1 fruit fly cellular context compared by ENCODE assay signal in the genomic region with DNA sequence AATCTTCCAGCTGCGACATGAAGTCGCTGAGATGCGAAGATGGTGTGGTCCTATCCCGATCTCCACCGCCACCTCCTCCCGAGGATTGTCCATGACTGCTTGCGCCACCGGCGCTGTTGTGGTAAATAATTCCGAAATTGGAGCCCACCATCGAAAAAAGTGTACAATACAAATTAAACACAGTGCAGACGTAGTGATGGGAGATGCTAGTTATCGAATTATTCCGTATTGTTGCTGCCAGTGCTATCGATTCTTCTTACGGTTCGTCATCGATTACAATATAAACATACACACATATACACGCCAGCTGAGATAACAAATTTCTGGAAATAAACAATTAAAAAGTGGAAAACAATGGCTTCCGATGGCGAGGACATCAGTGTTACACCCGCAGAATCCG.
TF ChIP-seq lines count a peak whose summit lies in the region.

A gene (minus strand): TSS at position 219 of the 400 bp plus-strand sequence.
A gene (plus strand): TSS at position 264 of the 400 bp plus-strand sequence.

TF ChIP-seq in whole organism, embryonic, 481 proteins besides CTCF, POLR2A, EP300 and RAD21 (continued from another document and continues in another):
- TF ChIP-seq CG3847 (GFP tag; IDR thresholded peaks at IDR 0.05; lab: Robert Waterston, UW) = no peak
- no peak for TF ChIP-seq Hmx (GFP tag; optimal IDR thresholded peaks at IDR 0.05; lab: Kevin White, UChicago)
- no peak for TF ChIP-seq Oaz (GFP tag; IDR thresholded peaks at IDR 0.05; lab: Robert Waterston, UW)
- TF ChIP-seq Hmr (GFP tag; optimal IDR thresholded peaks at IDR 0.05; lab: Kevin White, UChicago) = no peak
- no peak for TF ChIP-seq Poxn (GFP tag; IDR thresholded peaks at IDR 0.05; lab: Robert Waterston, UW)
- TF ChIP-seq CG17361 (GFP tag; IDR thresholded peaks at IDR 0.05; lab: Robert Waterston, UW) = no peak
- no peak for TF ChIP-seq CG4404 (GFP tag; IDR thresholded peaks at IDR 0.05; lab: Robert Waterston, UW)
- no peak for TF ChIP-seq CG11695 (GFP tag; IDR thresholded peaks at IDR 0.05; lab: Robert Waterston, UW)
- no peak for TF ChIP-seq fd3F (GFP tag; optimal IDR thresholded peaks at IDR 0.05; lab: Kevin White, UChicago)
- TF ChIP-seq mirr (GFP tag; optimal IDR thresholded peaks at IDR 0.05; lab: Kevin White, UChicago) = peak; percentile 47
- TF ChIP-seq gsb-n (tag; optimal IDR thresholded peaks at IDR 0.05; lab: Kevin White, UChicago) = no peak
- TF ChIP-seq Nf-YB (GFP tag; optimal IDR thresholded peaks at IDR 0.05; lab: Kevin White, UChicago) = no peak
- TF ChIP-seq pho (GFP tag; optimal IDR thresholded peaks at IDR 0.05; lab: Kevin White, UChicago) = no peak
- TF ChIP-seq Antp (GFP tag; optimal IDR thresholded peaks at IDR 0.05; lab: Kevin White, UChicago) = no peak
- no peak for TF ChIP-seq CG10431 (GFP tag; optimal IDR thresholded peaks at IDR 0.05; lab: Kevin White, UChicago)
- no peak for TF ChIP-seq org-1 (GFP tag; optimal IDR thresholded peaks at IDR 0.05; lab: Kevin White, UChicago)
- no peak for TF ChIP-seq Rx (GFP tag; IDR thresholded peaks at IDR 0.05; lab: Robert Waterston, UW)
- TF ChIP-seq sc (optimal IDR thresholded peaks at IDR 0.05; lab: Kevin White, UChicago) = no peak
- no peak for TF ChIP-seq sc (GFP tag; optimal IDR thresholded peaks at IDR 0.05; lab: Kevin White, UChicago)
- no peak for TF ChIP-seq Hr3 (GFP tag; optimal IDR thresholded peaks at IDR 0.05; lab: Kevin White, UChicago)
- no peak for TF ChIP-seq slp2 (GFP tag; optimal IDR thresholded peaks at IDR 0.05; lab: Kevin White, UChicago)
- TF ChIP-seq ssp (GFP tag; IDR thresholded peaks at IDR 0.05; lab: Robert Waterston, UW) = no peak
- peak; percentile 62 for TF ChIP-seq CG1603 (tag; optimal IDR thresholded peaks at IDR 0.05; lab: Kevin White, UChicago)
- 0 out of 2 replicates have a peak, but pooled peaks have one; percentile 48 for TF ChIP-seq CG32767 (GFP tag; IDR thresholded peaks at IDR 0.05; lab: Robert Waterston, UW)
- no peak for TF ChIP-seq CG2889 (GFP tag; IDR thresholded peaks at IDR 0.05; lab: Robert Waterston, UW)
- TF ChIP-seq ERR (GFP tag; optimal IDR thresholded peaks at IDR 0.05; lab: Kevin White, UChicago) = peak; percentile 6
- TF ChIP-seq Ravus (GFP tag; IDR thresholded peaks at IDR 0.05; lab: Robert Waterston, UW) = no peak
- no peak for TF ChIP-seq ewg (GFP tag; optimal IDR thresholded peaks at IDR 0.05; lab: Kevin White, UChicago)
- no peak for TF ChIP-seq wdn (GFP tag; IDR thresholded peaks at IDR 0.05; lab: Robert Waterston, UW)
- peak; percentile 93 for TF ChIP-seq Sry-δ (GFP tag; optimal IDR thresholded peaks at IDR 0.05; lab: Kevin White, UChicago)
- peak; percentile 45 for TF ChIP-seq Dp (GFP tag; optimal IDR thresholded peaks at IDR 0.05; lab: Kevin White, UChicago)
- TF ChIP-seq gt (GFP tag; IDR thresholded peaks at IDR 0.05; lab: Robert Waterston, UW) = no peak
- peak; percentile 49 for TF ChIP-seq CG15514 (GFP tag; optimal IDR thresholded peaks at IDR 0.05; lab: Kevin White, UChicago)
- TF ChIP-seq Hr39 (optimal IDR thresholded peaks at IDR 0.05; lab: Kevin White, UChicago) = no peak
- no peak for TF ChIP-seq dan (GFP tag; IDR thresholded peaks at IDR 0.05; lab: Robert Waterston, UW)
- TF ChIP-seq CG34224 (GFP tag; IDR thresholded peaks at IDR 0.05; lab: Robert Waterston, UW; ENCODE audit: partially characterized antibody) = peak; percentile 95
- no peak for TF ChIP-seq stc (GFP tag; IDR thresholded peaks at IDR 0.05; lab: Robert Waterston, UW)
- TF ChIP-seq CG6689 (GFP tag; IDR thresholded peaks at IDR 0.05; lab: Robert Waterston, UW) = no peak
- no peak for TF ChIP-seq yki (optimal IDR thresholded peaks at IDR 0.05; lab: Kevin White, UChicago)
- peak; percentile 88; the same call in 3 of the 4 replicates for TF ChIP-seq chinmo (GFP tag; IDR thresholded peaks at IDR 0.05; lab: Robert Waterston, UW; ENCODE audit: partially characterized antibody)
- TF ChIP-seq seq (GFP tag; IDR thresholded peaks at IDR 0.05; lab: Robert Waterston, UW) = no peak
- peak; percentile 4 for TF ChIP-seq CG10543 (GFP tag; optimal IDR thresholded peaks at IDR 0.05; lab: Kevin White, UChicago)
- no peak for TF ChIP-seq jing (GFP tag; optimal IDR thresholded peaks at IDR 0.05; lab: Kevin White, UChicago)
- peak; percentile 73 for TF ChIP-seq YL-1 (GFP tag; optimal IDR thresholded peaks at IDR 0.05; lab: Kevin White, UChicago)
- no peak for TF ChIP-seq CG15011 (GFP tag; optimal IDR thresholded peaks at IDR 0.05; lab: Kevin White, UChicago)
- TF ChIP-seq CG10209 (GFP tag; optimal IDR thresholded peaks at IDR 0.05; lab: Kevin White, UChicago) = no peak
- TF ChIP-seq CG1233 (GFP tag; optimal IDR thresholded peaks at IDR 0.05; lab: Kevin White, UChicago) = no peak
- TF ChIP-seq B-H2 (GFP tag; optimal IDR thresholded peaks at IDR 0.05; lab: Kevin White, UChicago) = peak; percentile 19
- no peak for TF ChIP-seq CG5953 (GFP tag; IDR thresholded peaks at IDR 0.05; lab: Robert Waterston, UW)
- TF ChIP-seq Rfx (GFP tag; IDR thresholded peaks at IDR 0.05; lab: Robert Waterston, UW) = peak; percentile 27; the same call in 1 of the 2 replicates
- no peak for TF ChIP-seq ci (GFP tag; IDR thresholded peaks at IDR 0.05; lab: Robert Waterston, UW)
- TF ChIP-seq CG7372 (GFP tag; IDR thresholded peaks at IDR 0.05; lab: Robert Waterston, UW) = no peak
- TF ChIP-seq salm (tag; optimal IDR thresholded peaks at IDR 0.05; lab: Kevin White, UChicago) = no peak
- TF ChIP-seq ranshi (GFP tag; IDR thresholded peaks at IDR 0.05; lab: Robert Waterston, UW) = no peak
- TF ChIP-seq D (optimal IDR thresholded peaks at IDR 0.05; lab: Kevin White, UChicago) = no peak
- TF ChIP-seq D (GFP tag; optimal IDR thresholded peaks at IDR 0.05; lab: Kevin White, UChicago) = no peak
- TF ChIP-seq ase (GFP tag; IDR thresholded peaks at IDR 0.05; lab: Robert Waterston, UW) = no peak
- TF ChIP-seq CG6791 (GFP tag; IDR thresholded peaks at IDR 0.05; lab: Robert Waterston, UW; ENCODE audit: partially characterized antibody) = peak; percentile 87
- TF ChIP-seq CG9932 (GFP tag; IDR thresholded peaks at IDR 0.05; lab: Robert Waterston, UW) = peak; percentile 41; the same call in 1 of the 2 replicates
- no peak for TF ChIP-seq CG7271 (tag; optimal IDR thresholded peaks at IDR 0.05; lab: Kevin White, UChicago)
- TF ChIP-seq gsb (GFP tag; IDR thresholded peaks at IDR 0.05; lab: Robert Waterston, UW) = no peak
- peak; percentile 76 for TF ChIP-seq pzg (GFP tag; optimal IDR thresholded peaks at IDR 0.05; lab: Kevin White, UChicago)
- no peak for TF ChIP-seq Xrp1 (GFP tag; IDR thresholded peaks at IDR 0.05; lab: Robert Waterston, UW)
- no peak for TF ChIP-seq CG7556 (GFP tag; optimal IDR thresholded peaks at IDR 0.05; lab: Kevin White, UChicago)
- peak; percentile 65; the same call in 2 of the 3 replicates for TF ChIP-seq Doc3 (GFP tag; IDR thresholded peaks at IDR 0.05; lab: Robert Waterston, UW; ENCODE audit: partially characterized antibody)
- TF ChIP-seq p53 (GFP tag; optimal IDR thresholded peaks at IDR 0.05; lab: Kevin White, UChicago) = no peak
- no peak for TF ChIP-seq CG11504 (tag; optimal IDR thresholded peaks at IDR 0.05; lab: Kevin White, UChicago)
- no peak for TF ChIP-seq Mrtf (GFP tag; IDR thresholded peaks at IDR 0.05; lab: Robert Waterston, UW)
- TF ChIP-seq HHEX (GFP tag; optimal IDR thresholded peaks at IDR 0.05; lab: Kevin White, UChicago) = no peak
- no peak for TF ChIP-seq ara (GFP tag; IDR thresholded peaks at IDR 0.05; lab: Robert Waterston, UW)
- TF ChIP-seq CG1832 (GFP tag; optimal IDR thresholded peaks at IDR 0.05; lab: Kevin White, UChicago) = no peak
- TF ChIP-seq CG2129 (GFP tag; IDR thresholded peaks at IDR 0.05; lab: Robert Waterston, UW; ENCODE audit: partially characterized antibody) = peak; percentile 50
- TF ChIP-seq CG16863 (GFP tag; optimal IDR thresholded peaks at IDR 0.05; lab: Kevin White, UChicago) = no peak
- TF ChIP-seq Gsc (GFP tag; IDR thresholded peaks at IDR 0.05; lab: Robert Waterston, UW) = no peak
- peak; percentile 97 for TF ChIP-seq Dref (GFP tag; IDR thresholded peaks at IDR 0.05; lab: Robert Waterston, UW)
- peak; percentile 18 for TF ChIP-seq Ets97D (GFP tag; optimal IDR thresholded peaks at IDR 0.05; lab: Kevin White, UChicago)
- no peak for TF ChIP-seq CG17912 (GFP tag; optimal IDR thresholded peaks at IDR 0.05; lab: Kevin White, UChicago)
- TF ChIP-seq CG30403 (GFP tag; optimal IDR thresholded peaks at IDR 0.05; lab: Kevin White, UChicago) = no peak
- no peak for TF ChIP-seq crc (GFP tag; optimal IDR thresholded peaks at IDR 0.05; lab: Kevin White, UChicago)
- TF ChIP-seq CG15479 (GFP tag; optimal IDR thresholded peaks at IDR 0.05; lab: Kevin White, UChicago) = no peak
- no peak for TF ChIP-seq zfh2 (GFP tag; optimal IDR thresholded peaks at IDR 0.05; lab: Kevin White, UChicago)
- no peak for TF ChIP-seq Taf1 (GFP tag; IDR thresholded peaks at IDR 0.05; lab: Robert Waterston, UW)
- TF ChIP-seq E2f2 (GFP tag; IDR thresholded peaks at IDR 0.05; lab: Robert Waterston, UW) = peak; percentile 64
- no peak for TF ChIP-seq da (GFP tag; optimal IDR thresholded peaks at IDR 0.05; lab: Kevin White, UChicago)
- no peak for TF ChIP-seq CG10366 (GFP tag; IDR thresholded peaks at IDR 0.05; lab: Robert Waterston, UW)
- peak; percentile 79; the same call in 2 of the 3 replicates for TF ChIP-seq hb (GFP tag; IDR thresholded peaks at IDR 0.05; lab: Robert Waterston, UW; ENCODE audit: partially characterized antibody)
- TF ChIP-seq chm (GFP tag; IDR thresholded peaks at IDR 0.05; lab: Robert Waterston, UW) = no peak
- no peak for TF ChIP-seq pan (optimal IDR thresholded peaks at IDR 0.05; lab: Kevin White, UChicago)
- TF ChIP-seq pan (GFP tag; optimal IDR thresholded peaks at IDR 0.05 in 1 of 2, IDR thresholded peaks at IDR 0.05 in 1 of 2) = no peak
- no peak for TF ChIP-seq HLHmδ (GFP tag; optimal IDR thresholded peaks at IDR 0.05; lab: Kevin White, UChicago)
- no peak for TF ChIP-seq pros (GFP tag; optimal IDR thresholded peaks at IDR 0.05; lab: Kevin White, UChicago)
- TF ChIP-seq E2f1 (GFP tag; IDR thresholded peaks at IDR 0.05; lab: Robert Waterston, UW) = no peak
- no peak for TF ChIP-seq Ets65A (GFP tag; lab: Kevin White, UChicago)
- TF ChIP-seq Chrac-16 (GFP tag; optimal IDR thresholded peaks at IDR 0.05; lab: Kevin White, UChicago) = no peak
- TF ChIP-seq CG30431 (GFP tag; optimal IDR thresholded peaks at IDR 0.05; lab: Kevin White, UChicago) = no peak
- no peak for TF ChIP-seq eve (GFP tag; optimal IDR thresholded peaks at IDR 0.05; lab: Kevin White, UChicago)
- peak; percentile 61; the same call in 2 of the 3 replicates for TF ChIP-seq knrl (GFP tag; IDR thresholded peaks at IDR 0.05; lab: Robert Waterston, UW; ENCODE audit: partially characterized antibody)
- TF ChIP-seq CG15073 (GFP tag; optimal IDR thresholded peaks at IDR 0.05; lab: Kevin White, UChicago) = no peak
- TF ChIP-seq crol (GFP tag; IDR thresholded peaks at IDR 0.05; lab: Robert Waterston, UW) = no peak
- peak; percentile 47 for TF ChIP-seq D19A (tag; optimal IDR thresholded peaks at IDR 0.05; lab: Kevin White, UChicago)
- TF ChIP-seq CG14050 (GFP tag; IDR thresholded peaks at IDR 0.05; lab: Robert Waterston, UW) = no peak
- TF ChIP-seq CG8281 (tag; optimal IDR thresholded peaks at IDR 0.05; lab: Kevin White, UChicago) = no peak
- TF ChIP-seq Kr (GFP tag; optimal IDR thresholded peaks at IDR 0.05; lab: Kevin White, UChicago) = no peak
- TF ChIP-seq CG6813 (GFP tag; optimal IDR thresholded peaks at IDR 0.05; lab: Kevin White, UChicago) = no peak
- no peak for TF ChIP-seq Oli (tag; optimal IDR thresholded peaks at IDR 0.05; lab: Kevin White, UChicago)
- TF ChIP-seq nom (GFP tag; optimal IDR thresholded peaks at IDR 0.05; lab: Kevin White, UChicago) = no peak
- TF ChIP-seq Sox102F (GFP tag; optimal IDR thresholded peaks at IDR 0.05; lab: Kevin White, UChicago) = no peak
- TF ChIP-seq chif (GFP tag; optimal IDR thresholded peaks at IDR 0.05; lab: Kevin White, UChicago) = no peak
- no peak for TF ChIP-seq CG7987 (GFP tag; optimal IDR thresholded peaks at IDR 0.05; lab: Kevin White, UChicago)
- no peak for TF ChIP-seq CG10654 (GFP tag; optimal IDR thresholded peaks at IDR 0.05; lab: Kevin White, UChicago)
- TF ChIP-seq z (GFP tag; IDR thresholded peaks at IDR 0.05; lab: Robert Waterston, UW) = no peak
- TF ChIP-seq ham (GFP tag; IDR thresholded peaks at IDR 0.05; lab: Robert Waterston, UW) = no peak
- peak; percentile 69 for TF ChIP-seq trem (tag; optimal IDR thresholded peaks at IDR 0.05; lab: Kevin White, UChicago)
- TF ChIP-seq HmgD (GFP tag; optimal IDR thresholded peaks at IDR 0.05; lab: Kevin White, UChicago) = no peak
- TF ChIP-seq Bgb (GFP tag; IDR thresholded peaks at IDR 0.05; lab: Robert Waterston, UW; ENCODE audit: partially characterized antibody) = peak; percentile 82
- no peak for TF ChIP-seq ken (GFP tag; IDR thresholded peaks at IDR 0.05; lab: Robert Waterston, UW)
- no peak for TF ChIP-seq onecut (GFP tag; IDR thresholded peaks at IDR 0.05; lab: Robert Waterston, UW)
- TF ChIP-seq bcd (GFP tag; optimal IDR thresholded peaks at IDR 0.05; lab: Kevin White, UChicago) = no peak
- TF ChIP-seq fru (optimal IDR thresholded peaks at IDR 0.05; lab: Kevin White, UChicago) = no peak
- TF ChIP-seq peb (GFP tag; IDR thresholded peaks at IDR 0.05; lab: Robert Waterston, UW) = no peak
- no peak for TF ChIP-seq CG31388 (GFP tag; optimal IDR thresholded peaks at IDR 0.05; lab: Kevin White, UChicago)
- peak; percentile 84 for TF ChIP-seq CG2116 (GFP tag; optimal IDR thresholded peaks at IDR 0.05; lab: Kevin White, UChicago)
- TF ChIP-seq ttk (GFP tag; IDR thresholded peaks at IDR 0.05; lab: Robert Waterston, UW) = no peak
- no peak for TF ChIP-seq CG11085 (GFP tag; IDR thresholded peaks at IDR 0.05; lab: Robert Waterston, UW)
- no peak for TF ChIP-seq MTF-1 (GFP tag; optimal IDR thresholded peaks at IDR 0.05; lab: Kevin White, UChicago; ENCODE audit: borderline replicate concordance)
- TF ChIP-seq amos (GFP tag; IDR thresholded peaks at IDR 0.05; lab: Robert Waterston, UW; ENCODE audit: partially characterized antibody) = peak; percentile 81
- no peak for TF ChIP-seq TFAM (GFP tag; optimal IDR thresholded peaks at IDR 0.05; lab: Kevin White, UChicago)
- 0 out of 2 replicates have a peak, but pooled peaks have one; percentile 7 for TF ChIP-seq Adf1 (GFP tag; IDR thresholded peaks at IDR 0.05; lab: Robert Waterston, UW)
- peak; percentile 81 for TF ChIP-seq Scr (GFP tag; IDR thresholded peaks at IDR 0.05; lab: Robert Waterston, UW; ENCODE audit: partially characterized antibody)
- no peak for TF ChIP-seq CG4854 (GFP tag; optimal IDR thresholded peaks at IDR 0.05; lab: Kevin White, UChicago)
- no peak for TF ChIP-seq CG31441 (GFP tag; IDR thresholded peaks at IDR 0.05; lab: Robert Waterston, UW)
- TF ChIP-seq CrebB (tag; optimal IDR thresholded peaks at IDR 0.05; lab: Kevin White, UChicago) = peak; percentile 37
